Worm (Caenorhabditis elegans) whole organism, mixed stage, embryonic: ENCODE data around the gene T04C9.3.

Source experiments
- M03D4.4 ChIP-seq: sonication (generic microtip); optimal IDR thresholded peaks from 2 replicates; lab custom pipeline; 2017; ENCODE audit warnings: mild to moderate bottlenecking, missing genetic modification characterization, missing compliant biosample characterization
- ceh-39 ChIP-seq: fragments of 150-350 bp; optimal IDR thresholded peaks from 2 replicates; lab custom pipeline; 2014; ENCODE audit warnings: missing biosample characterization, missing genetic modification characterization
- mep-1 ChIP-seq: fragments of 150-350 bp; optimal IDR thresholded peaks from 2 replicates; lab custom pipeline; 2017; ENCODE audit warnings: missing biosample characterization, missing genetic modification reagents, missing genetic modification characterization, inconsistent platforms
- nhr-12 ChIP-seq: fragments of 150-350 bp; optimal IDR thresholded peaks from 2 replicates; lab custom pipeline; 2014; ENCODE audit warnings: missing biosample characterization, missing genetic modification characterization
- nhr-2 ChIP-seq: fragments of 150-350 bp; optimal IDR thresholded peaks from 2 replicates; lab custom pipeline; 2014; ENCODE audit warnings: missing biosample characterization, missing genetic modification characterization
- nhr-28 ChIP-seq: fragments of 150-350 bp; optimal IDR thresholded peaks from 2 replicates; lab custom pipeline; 2014; ENCODE audit warnings: missing biosample characterization, missing genetic modification characterization
- sem-2 ChIP-seq: fragments of 200-800 bp; sonication (Bioruptor generic); optimal IDR thresholded peaks from 2 replicates; lab custom pipeline; 2018; ENCODE audit warnings: mild to moderate bottlenecking, missing genetic modification characterization, missing compliant biosample characterization
- snpc-4 ChIP-seq: fragments of 150-350 bp; optimal IDR thresholded peaks from 2 replicates; lab custom pipeline; 2014; ENCODE audit warnings: missing biosample characterization, missing genetic modification characterization
- zip-8 ChIP-seq: fragments of 150-350 bp; optimal IDR thresholded peaks from 2 replicates; lab custom pipeline; 2014; ENCODE audit warnings: missing biosample characterization, missing genetic modification characterization

T04C9.3 gene

ce11 chrIII:6028432-6028831 is 43.0 kb downstream of the T04C9.3 start, which contains the start of gene tbx-7:
Gene tbx-7 (minus strand): TSS chrIII:6028532.
- TF ChIP-seq nhr-12 (tag; lab: Kevin White, UChicago), result no peak
- no peak for TF ChIP-seq nhr-28
- TF ChIP-seq M03D4.4 (tag; lab: Kevin White, UChicago), result no peak
- no peak for TF ChIP-seq nhr-2 (tag; lab: Kevin White, UChicago)
- TF ChIP-seq zip-8, result no peak
- TF ChIP-seq mep-1 (tag; lab: Kevin White, UChicago), result no peak

- no peak for TF ChIP-seq snpc-4
- no peak for TF ChIP-seq mep-1 (tag; lab: Kevin White, UChicago)
- TF ChIP-seq ceh-39, result no peak
- TF ChIP-seq nhr-28, result no peak
- no peak for TF ChIP-seq sem-2 (GFP tag; lab: Kevin White, UChicago)
- no peak for TF ChIP-seq nhr-2 (tag; lab: Kevin White, UChicago)
These were observed 45.0 kb downstream of the T04C9.3 start, which contains the start of gene ZK328.6 for ce11 chrIII:6030483-6030882. Gene ZK328.6 (minus strand): TSS chrIII:6030583.
